Worm (Caenorhabditis elegans) whole organism, L1 larva: ENCODE data around the gene vha-13.
"Not testable (repeated sequence)": the region's sequence is repeated elsewhere in the genome, so short reads cannot be mapped to it uniquely, and the experiment has no call there.

ENCODE experiments used
- ces-1 ChIP-seq: fragments of 150-350 bp; optimal IDR thresholded peaks from 2 replicates; lab custom pipeline; 2014; ENCODE audit warnings: missing biosample characterization, missing genetic modification reagents, missing genetic modification characterization
- dpl-1 ChIP-seq, 3 experiments: fragments of 150-350 bp in 2 of 3; sonication (generic microtip) in 1 of 3; optimal IDR thresholded peaks; 2 replicates each; lab custom pipeline; 2014 to 2017; ENCODE audit warnings: missing biosample characterization in 3 of 3, missing genetic modification characterization in 3 of 3, missing genetic modification reagents in 3 of 3
- elt-2 ChIP-seq: sonication (generic microtip); optimal IDR thresholded peaks from 2 replicates; lab custom pipeline; 2016; ENCODE audit warnings: missing genetic modification characterization, mild to moderate bottlenecking, inconsistent platforms, missing compliant biosample characterization, missing genetic modification reagents

DNA sequence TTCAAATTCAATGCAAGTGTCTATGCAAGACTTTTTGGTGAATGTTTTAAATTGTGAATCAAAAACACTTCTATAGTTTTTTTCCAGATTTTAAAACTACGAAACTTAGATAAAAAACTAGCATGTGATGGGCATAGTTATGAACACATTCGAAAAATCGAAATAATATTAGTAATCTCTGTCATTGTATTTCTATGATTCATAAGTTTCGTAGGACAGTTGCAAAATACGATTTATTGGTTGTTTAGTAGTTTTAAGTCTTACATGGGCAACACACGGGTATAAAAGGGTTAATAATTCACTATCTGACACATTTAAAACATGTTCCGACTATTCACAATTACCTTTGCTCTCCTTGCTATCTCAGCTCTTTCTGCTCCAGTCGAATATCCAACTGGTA lies 43.3 kb upstream of the vha-13 start, which contains the start of gene spig-5:
- TF ChIP-seq ces-1 (GFP tag; lab: Kevin White, UChicago); dpl-1 (GFP tag; optimal IDR thresholded peaks at IDR 0.05; lab: Kevin White, UChicago); elt-2: not testable (repeated sequence)
